Worm (Caenorhabditis elegans): Measurements from ENCODE around the gene aldo-2.
A peak's percentile ranks its signal among the peaks of the same experiment; 100 is the strongest.

aldo-2 gene

ce11 chrIII:5874263-5874662 lies 2.2 kb downstream of the aldo-2 start (continued):
- TF ChIP-seq ets-4 (GFP tag; optimal IDR thresholded peaks at IDR 0.05): no peak
- TF ChIP-seq dpff-1 (tag; optimal IDR thresholded peaks at IDR 0.05): no peak
- TF ChIP-seq ceh-79 (tag; optimal IDR thresholded peaks at IDR 0.05): no peak
- no peak for TF ChIP-seq die-1 (tag; optimal IDR thresholded peaks at IDR 0.05)
- TF ChIP-seq F55B11.4 (tag; optimal IDR thresholded peaks at IDR 0.05; ENCODE audit: borderline replicate concordance, insufficient read depth): no peak
- peak; percentile 67 for TF ChIP-seq B0336.3 (GFP tag; IDR thresholded peaks at IDR 0.05)
- TF ChIP-seq lag-1 (GFP tag; IDR thresholded peaks at IDR 0.05): no peak
- TF ChIP-seq nfya-2 (GFP tag; IDR thresholded peaks at IDR 0.05): no peak
- TF ChIP-seq rcor-1 (GFP tag; IDR thresholded peaks at IDR 0.05): no peak
- TF ChIP-seq hsf-1 (GFP tag; IDR thresholded peaks at IDR 0.05): no peak
- no peak for TF ChIP-seq F10E7.11 (tag; optimal IDR thresholded peaks at IDR 0.05)
- TF ChIP-seq T26A5.8 (tag; optimal IDR thresholded peaks at IDR 0.05): no peak

ce11 chrIII:5872288-5872687 lies 4.1 kb downstream of the aldo-2 start:
- TF ChIP-seq madf-3 (GFP tag; IDR thresholded peaks at IDR 0.05) (no peak), xnd-1 (tag; optimal IDR thresholded peaks at IDR 0.05) (no peak), cebp-2 (GFP tag; IDR thresholded peaks at IDR 0.05) (no peak), mcd-1 (GFP tag; IDR thresholded peaks at IDR 0.05) (no peak), nfya-2 (GFP tag; IDR thresholded peaks at IDR 0.05) (no peak), rpc-1 (optimal IDR thresholded peaks at IDR 0.05) (no peak), rpc-1 (tag; optimal IDR thresholded peaks at IDR 0.05) (no peak), Y79H2A.3 (GFP tag; conservative IDR thresholded peaks at IDR 0.05) (no peak)

ce11 chrIII:5871760-5872159 lies 4.7 kb downstream of the aldo-2 start, which contains the start of the genes F01F1.11 and F01F1.3:
Gene F01F1.11 (minus strand): TSS chrIII:5871877.
Gene F01F1.3 (plus strand): TSS chrIII:5871938.
- 0 out of 2 replicates have a peak, but pooled peaks have one; percentile 15 for TF ChIP-seq B0019.2 (GFP tag; conservative IDR thresholded peaks at IDR 0.05)
- TF ChIP-seq nhr-179 (tag; optimal IDR thresholded peaks at IDR 0.05): no peak
- TF ChIP-seq ekl-4 (GFP tag; IDR thresholded peaks at IDR 0.05): peak; percentile 45; the same call in 1 of the 2 replicates
- TF ChIP-seq F52B5.7 (tag; optimal IDR thresholded peaks at IDR 0.05): no peak
- no peak for TF ChIP-seq Y67H2A.10 (GFP tag; conservative IDR thresholded peaks at IDR 0.05)
- TF ChIP-seq T26A5.8 (tag; optimal IDR thresholded peaks at IDR 0.05): no peak
- TF ChIP-seq xnd-1 (tag; optimal IDR thresholded peaks at IDR 0.05): no peak
- TF ChIP-seq unc-62 (GFP tag; optimal IDR thresholded peaks at IDR 0.05): no peak
- peak; percentile 54 for TF ChIP-seq ccch-3 (GFP tag; optimal IDR thresholded peaks at IDR 0.05)
- no peak; the same call in 1 of the 2 replicates for TF ChIP-seq rcor-1 (GFP tag; IDR thresholded peaks at IDR 0.05)
- peak; percentile 14; the same call in 1 of the 2 replicates for TF ChIP-seq hmg-1.2 (GFP tag; IDR thresholded peaks at IDR 0.05)
- no peak for TF ChIP-seq zim-3 (tag; optimal IDR thresholded peaks at IDR 0.05)
- peak; percentile 77; the same call in 1 of the 2 replicates for TF ChIP-seq bed-2 (GFP tag; IDR thresholded peaks at IDR 0.05)
- TF ChIP-seq F10E7.11 (tag; optimal IDR thresholded peaks at IDR 0.05): no peak
- peak; percentile 63 for TF ChIP-seq F33H1.4 (GFP tag; IDR thresholded peaks at IDR 0.05)
- no peak for TF ChIP-seq Y53F4B.3 (GFP tag; IDR thresholded peaks at IDR 0.05)
- TF ChIP-seq unc-130 (GFP tag; optimal IDR thresholded peaks at IDR 0.05): peak; percentile 91
- no peak for TF ChIP-seq snpc-4 (GFP tag; optimal IDR thresholded peaks at IDR 0.05)
- TF ChIP-seq snpc-4 (tag; optimal IDR thresholded peaks at IDR 0.05): peak in 2 of 4 experiments; percentile 13 to 17
- no peak for TF ChIP-seq cebp-1 (GFP tag; IDR thresholded peaks at IDR 0.05)
- peak; percentile 37 for TF ChIP-seq cebp-1 (tag; optimal IDR thresholded peaks at IDR 0.05)
- TF ChIP-seq attf-6 (GFP tag; IDR thresholded peaks at IDR 0.05): no peak
- no peak for TF ChIP-seq ets-4 (GFP tag; optimal IDR thresholded peaks at IDR 0.05)
- TF ChIP-seq F57C9.4 (tag; optimal IDR thresholded peaks at IDR 0.05): no peak
- peak; percentile 72; the same call in 1 of the 2 replicates for TF ChIP-seq ztf-28 (GFP tag; IDR thresholded peaks at IDR 0.05)
- peak; percentile 65; the same call in 1 of the 2 replicates for TF ChIP-seq let-526 (GFP tag; IDR thresholded peaks at IDR 0.05)
- no peak for TF ChIP-seq egrh-3 (GFP tag; IDR thresholded peaks at IDR 0.05)
- peak; percentile 31 for TF ChIP-seq him-1 (tag; optimal IDR thresholded peaks at IDR 0.05)
- TF ChIP-seq sdz-38 (tag; optimal IDR thresholded peaks at IDR 0.05): no peak
- TF ChIP-seq ztf-3 (GFP tag; optimal IDR thresholded peaks at IDR 0.05): no peak
- TF ChIP-seq ZK185.1 (tag; optimal IDR thresholded peaks at IDR 0.05; ENCODE audit: poor library complexity, severe bottlenecking): peak; percentile 78
- no peak for TF ChIP-seq nfya-1 (tag; optimal IDR thresholded peaks at IDR 0.05; ENCODE audit: borderline replicate concordance, insufficient read depth)
- no peak for TF ChIP-seq madf-3 (GFP tag; IDR thresholded peaks at IDR 0.05)
- no peak for TF ChIP-seq aptf-3 (GFP tag; IDR thresholded peaks at IDR 0.05)

Data from whole organism, young adult.